Worm (Caenorhabditis elegans) whole organism, L3 larva: ENCODE results near the gene D1025.10.

Experiments used
- R02D3.7 ChIP-seq: fragments of 150-350 bp; optimal IDR thresholded peaks from 2 replicates; lab custom pipeline; 2014; ENCODE audit warnings: missing biosample characterization, missing genetic modification characterization
- ZK546.5 ChIP-seq: sonication (generic microtip); optimal IDR thresholded peaks from 2 replicates; lab custom pipeline; 2017; ENCODE audit warnings: missing biosample characterization, missing genetic modification characterization
- ama-1 ChIP-seq: fragments of 150-350 bp; optimal IDR thresholded peaks from 2 replicates; lab custom pipeline; 2018
- ceh-16 ChIP-seq: sonication (generic microtip); optimal IDR thresholded peaks from 2 replicates; lab custom pipeline; 2017; ENCODE audit warnings: missing biosample characterization, missing genetic modification characterization
- ceh-28 ChIP-seq: fragments of 150-350 bp; optimal IDR thresholded peaks from 2 replicates; lab custom pipeline; 2014; ENCODE audit warnings: missing biosample characterization, missing genetic modification reagents, missing genetic modification characterization
- ceh-82 ChIP-seq: fragments of 150-350 bp; optimal IDR thresholded peaks from 2 replicates; lab custom pipeline; 2014; ENCODE audit warnings: missing biosample characterization, missing genetic modification characterization
- ceh-9 ChIP-seq: sonication (generic microtip); optimal IDR thresholded peaks from 2 replicates; lab custom pipeline; 2018; ENCODE audit warnings: missing biosample characterization, missing genetic modification characterization
- daf-12 ChIP-seq: fragments of 150-350 bp; optimal IDR thresholded peaks from 2 replicates; lab custom pipeline; 2014; ENCODE audit warnings: missing biosample characterization, missing genetic modification reagents, missing genetic modification characterization
- egl-27 ChIP-seq: sonication (generic microtip); optimal IDR thresholded peaks from 4 replicates; lab custom pipeline; 2017; ENCODE audit warnings: missing biosample characterization, missing genetic modification reagents, missing genetic modification characterization
- egl-5 ChIP-seq: fragments of 150-350 bp; optimal IDR thresholded peaks from 2 replicates; lab custom pipeline; 2017; ENCODE audit warnings: missing biosample characterization, missing genetic modification reagents, missing genetic modification characterization, inconsistent platforms
- elt-1 ChIP-seq: fragments of 150-350 bp; optimal IDR thresholded peaks from 2 replicates; lab custom pipeline; 2014; ENCODE audit warnings: missing biosample characterization, missing genetic modification characterization
- elt-2 ChIP-seq: sonication (generic microtip); optimal IDR thresholded peaks from 2 replicates; lab custom pipeline; 2016; ENCODE audit warnings: missing genetic modification reagents, mild to moderate bottlenecking, missing genetic modification characterization, missing compliant biosample characterization
- eor-1 ChIP-seq, 2 experiments: fragments of 150-350 bp; optimal IDR thresholded peaks; 2 replicates each; lab custom pipeline; 2014 to 2018; ENCODE audit warnings: missing biosample characterization in 2 of 2, missing genetic modification characterization in 2 of 2
- fos-1 ChIP-seq: fragments of 150-350 bp; optimal IDR thresholded peaks from 2 replicates; lab custom pipeline; 2014; ENCODE audit warnings: missing biosample characterization, missing genetic modification characterization
- hmg-11 ChIP-seq: sonication (generic microtip); optimal IDR thresholded peaks from 2 replicates; lab custom pipeline; 2016; ENCODE audit warnings: missing genetic modification characterization, missing compliant biosample characterization
- jun-1 ChIP-seq: fragments of 150-350 bp; optimal IDR thresholded peaks from 2 replicates; lab custom pipeline; 2014; ENCODE audit warnings: missing biosample characterization, missing genetic modification reagents, missing genetic modification characterization
- lin-15B ChIP-seq: fragments of 150-350 bp; optimal IDR thresholded peaks from 2 replicates; lab custom pipeline; 2014; ENCODE audit warnings: missing biosample characterization, missing genetic modification characterization
- lin-39 ChIP-seq: fragments of 150-350 bp; optimal IDR thresholded peaks from 2 replicates; lab custom pipeline; 2018; ENCODE audit warnings: missing biosample characterization, missing genetic modification reagents, missing genetic modification characterization
- lsy-12 ChIP-seq: sonication (generic microtip); optimal IDR thresholded peaks from 2 replicates; lab custom pipeline; 2016; ENCODE audit warnings: mild to moderate bottlenecking, missing genetic modification characterization, missing compliant biosample characterization
- mdl-1 ChIP-seq: fragments of 150-350 bp; optimal IDR thresholded peaks from 2 replicates; lab custom pipeline; 2014; ENCODE audit warnings: missing biosample characterization, missing genetic modification characterization
- mml-1 ChIP-seq: fragments of 150-350 bp; sonication (generic microtip); optimal IDR thresholded peaks from 3 replicates; lab custom pipeline; 2014; ENCODE audit warnings: missing biosample characterization, missing genetic modification characterization
- nfya-1 ChIP-seq: sonication (generic microtip); optimal IDR thresholded peaks from 2 replicates; lab custom pipeline; 2017; ENCODE audit warnings: missing genetic modification characterization, mild to moderate bottlenecking, missing compliant biosample characterization, antibody characterized with exemption, moderate library complexity; ENCODE audit not compliant: insufficient read depth
- nhr-12 ChIP-seq: fragments of 150-350 bp; optimal IDR thresholded peaks from 2 replicates; lab custom pipeline; 2014; ENCODE audit warnings: missing biosample characterization, missing genetic modification characterization
- nhr-23 ChIP-seq: fragments of 150-350 bp; optimal IDR thresholded peaks from 2 replicates; lab custom pipeline; 2014; ENCODE audit warnings: missing biosample characterization, missing genetic modification reagents, missing genetic modification characterization
- nhr-237 ChIP-seq: fragments of 150-350 bp; optimal IDR thresholded peaks from 2 replicates; lab custom pipeline; 2014; ENCODE audit warnings: missing biosample characterization, missing genetic modification characterization
- nhr-25 ChIP-seq: sonication (generic microtip); optimal IDR thresholded peaks from 2 replicates; lab custom pipeline; 2017; ENCODE audit warnings: missing biosample characterization, missing genetic modification characterization
- nhr-28 ChIP-seq: fragments of 150-350 bp; optimal IDR thresholded peaks from 2 replicates; lab custom pipeline; 2014; ENCODE audit warnings: missing biosample characterization, missing genetic modification characterization
- nhr-67 ChIP-seq: fragments of 150-350 bp; optimal IDR thresholded peaks from 2 replicates; lab custom pipeline; 2014; ENCODE audit warnings: missing biosample characterization, missing genetic modification characterization
- nhr-76 ChIP-seq: fragments of 150-350 bp; sonication (generic microtip); optimal IDR thresholded peaks from 5 replicates; lab custom pipeline; 2014; ENCODE audit warnings: missing biosample characterization, missing genetic modification characterization
- nhr-77 ChIP-seq: fragments of 150-350 bp; optimal IDR thresholded peaks from 2 replicates; lab custom pipeline; 2014; ENCODE audit warnings: missing biosample characterization, missing genetic modification characterization
- pha-4 ChIP-seq: fragments of 150-350 bp; optimal IDR thresholded peaks from 2 replicates; lab custom pipeline; 2014; ENCODE audit warnings: missing biosample characterization, missing genetic modification reagents, missing genetic modification characterization
- pqm-1 ChIP-seq: fragments of 150-350 bp; optimal IDR thresholded peaks from 2 replicates; lab custom pipeline; 2017; ENCODE audit warnings: missing biosample characterization, missing genetic modification characterization, inconsistent platforms
- sea-2 ChIP-seq: fragments of 150-350 bp; sonication (generic microtip); optimal IDR thresholded peaks from 4 replicates; lab custom pipeline; 2014; ENCODE audit warnings: missing biosample characterization, missing genetic modification reagents, missing genetic modification characterization
- skn-1 ChIP-seq: fragments of 150-350 bp; optimal IDR thresholded peaks from 2 replicates; lab custom pipeline; 2014; ENCODE audit warnings: missing biosample characterization, missing genetic modification characterization
- snpc-4 ChIP-seq: fragments of 150-350 bp; optimal IDR thresholded peaks from 2 replicates; lab custom pipeline; 2014; ENCODE audit warnings: missing biosample characterization, missing genetic modification characterization
- tbx-2 ChIP-seq: sonication (generic microtip); optimal IDR thresholded peaks from 2 replicates; lab custom pipeline; 2016; ENCODE audit warnings: mild to moderate bottlenecking, missing genetic modification characterization, missing compliant biosample characterization
- unc-39 ChIP-seq: sonication (generic microtip); optimal IDR thresholded peaks from 4 replicates; lab custom pipeline; 2017; ENCODE audit warnings: missing biosample characterization, missing genetic modification characterization
- zag-1 ChIP-seq: fragments of 150-350 bp; optimal IDR thresholded peaks from 2 replicates; lab custom pipeline; 2014; ENCODE audit warnings: missing biosample characterization, missing genetic modification characterization
- ztf-11 ChIP-seq: fragments of 150-350 bp; optimal IDR thresholded peaks from 2 replicates; lab custom pipeline; 2014; ENCODE audit warnings: missing biosample characterization, missing genetic modification characterization
- ztf-4 ChIP-seq: fragments of 150-350 bp; optimal IDR thresholded peaks from 2 replicates; lab custom pipeline; 2014; ENCODE audit warnings: missing biosample characterization, missing genetic modification characterization

The D1025.10 gene

DNA sequence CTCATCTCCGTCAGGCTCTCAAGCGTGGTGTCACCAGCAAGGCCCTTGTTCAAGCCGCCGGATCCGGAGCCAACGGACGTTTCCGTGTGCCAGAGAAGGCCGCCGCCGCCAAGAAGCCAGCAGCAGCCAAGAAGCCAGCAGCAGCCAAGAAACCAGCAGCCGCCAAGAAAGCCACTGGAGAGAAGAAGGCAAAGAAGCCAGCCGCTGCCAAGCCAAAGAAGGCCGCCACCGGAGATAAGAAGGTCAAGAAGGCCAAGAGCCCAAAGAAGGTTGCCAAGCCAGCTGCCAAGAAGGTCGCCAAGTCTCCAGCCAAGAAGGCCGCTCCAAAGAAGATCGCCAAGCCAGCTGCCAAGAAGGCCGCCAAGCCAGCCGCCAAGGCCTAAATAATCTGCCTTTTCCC, 26.2 kb upstream of the D1025.10 start:
- no peak for TF ChIP-seq mdl-1 (tag; lab: Kevin White, UChicago)
- TF ChIP-seq jun-1 (tag; lab: Kevin White, UChicago): no peak
- TF ChIP-seq, all 47 proteins: peak for 0

DNA sequence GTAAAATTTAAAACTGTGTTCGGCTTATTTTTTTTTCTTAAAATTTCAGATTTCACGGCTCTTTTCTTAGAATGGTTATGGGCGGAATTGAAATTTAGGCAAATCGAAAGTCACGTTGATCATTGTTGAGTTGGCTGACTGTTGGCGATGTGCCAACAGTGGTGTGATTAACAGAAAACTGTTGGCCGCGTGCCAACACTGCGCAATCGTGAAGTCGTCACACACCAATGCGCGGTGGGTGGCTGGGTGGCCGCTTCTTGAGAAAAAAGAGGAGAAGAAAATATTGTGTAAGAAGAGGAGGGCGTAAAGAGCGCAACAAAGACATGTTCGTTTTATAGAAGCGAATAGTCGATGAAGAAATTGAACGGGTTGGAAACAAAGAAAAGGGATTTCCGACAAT, 25.6 kb upstream of the D1025.10 start:
- TF ChIP-seq nfya-1 (tag; lab: Kevin White, UChicago): peak; percentile 31
- TF ChIP-seq nhr-77: no peak
- no peak for TF ChIP-seq eor-1 (tag; optimal IDR thresholded peaks at IDR 0.05; lab: Kevin White, UChicago)
- TF ChIP-seq nhr-76 (tag; lab: Kevin White, UChicago): no peak
- no peak for TF ChIP-seq ztf-11 (tag; lab: Kevin White, UChicago)
- TF ChIP-seq nhr-23 (tag; lab: Kevin White, UChicago): no peak
- no peak for TF ChIP-seq lin-15B (tag; lab: Kevin White, UChicago)
- no peak for TF ChIP-seq skn-1 (tag; lab: Kevin White, UChicago)
- no peak for TF ChIP-seq nhr-67 (tag; lab: Kevin White, UChicago)
- TF ChIP-seq mml-1: no peak
- TF ChIP-seq lin-39 (tag; lab: Kevin White, UChicago): peak; percentile 7
- no peak for TF ChIP-seq egl-27 (tag; lab: Kevin White, UChicago)
- TF ChIP-seq hmg-11 (tag; lab: Kevin White, UChicago): peak; percentile 41
- TF ChIP-seq unc-39: no peak
- no peak for TF ChIP-seq ceh-82 (tag; lab: Kevin White, UChicago)
- no peak for TF ChIP-seq R02D3.7 (tag; lab: Kevin White, UChicago)
- TF ChIP-seq nhr-12: no peak
- peak; percentile 18 for TF ChIP-seq pha-4 (tag; lab: Kevin White, UChicago)
- no peak for TF ChIP-seq nhr-28 (tag; lab: Kevin White, UChicago)
- TF ChIP-seq ama-1: peak; percentile 63
- TF ChIP-seq zag-1: no peak
- no peak for TF ChIP-seq pqm-1
- peak; percentile 5 for TF ChIP-seq nhr-25 (tag; lab: Kevin White, UChicago)
- TF ChIP-seq ztf-4: no peak
- TF ChIP-seq lsy-12 (tag; lab: Kevin White, UChicago): no peak
- no peak for TF ChIP-seq nhr-237
- TF ChIP-seq elt-2 (tag; lab: Kevin White, UChicago): no peak
- TF ChIP-seq tbx-2: no peak
- no peak for TF ChIP-seq snpc-4
- TF ChIP-seq ZK546.5 (tag; lab: Kevin White, UChicago): no peak
- peak; percentile 39 for TF ChIP-seq elt-1 (tag; lab: Kevin White, UChicago)
- no peak for TF ChIP-seq egl-5 (tag; lab: Kevin White, UChicago)
- TF ChIP-seq ceh-9 (tag; lab: Kevin White, UChicago): no peak
- TF ChIP-seq mdl-1 (tag; lab: Kevin White, UChicago): no peak

DNA sequence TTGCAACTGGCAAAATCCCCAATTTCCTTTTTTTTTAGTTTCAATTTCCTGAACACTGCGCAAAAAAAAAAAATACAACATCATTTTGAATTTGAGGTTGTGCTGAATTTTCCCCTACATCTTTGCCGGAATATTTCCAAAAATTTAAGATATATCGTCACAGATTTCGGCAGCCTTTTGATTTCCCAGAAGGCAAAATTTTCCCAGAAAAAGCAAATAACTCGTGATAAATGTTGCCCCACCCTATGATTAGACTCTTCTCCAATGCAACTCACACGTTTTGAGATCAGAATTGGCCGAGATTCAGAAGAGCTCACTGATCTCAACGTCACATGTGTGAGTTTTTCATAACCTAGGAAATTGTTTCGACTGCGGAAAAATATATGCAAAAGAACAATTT, 24.2 kb upstream of the D1025.10 start:
- TF ChIP-seq elt-2 (tag; lab: Kevin White, UChicago) (no peak), ama-1 (no peak), tbx-2 (no peak), fos-1 (tag; lab: Kevin White, UChicago) (no peak), jun-1 (tag; lab: Kevin White, UChicago) (no peak), pha-4 (tag; lab: Kevin White, UChicago) (no peak), lin-39 (tag; lab: Kevin White, UChicago) (no peak), ZK546.5 (tag; lab: Kevin White, UChicago) (no peak), nhr-77 (no peak), daf-12 (tag; lab: Kevin White, UChicago) (no peak)

DNA sequence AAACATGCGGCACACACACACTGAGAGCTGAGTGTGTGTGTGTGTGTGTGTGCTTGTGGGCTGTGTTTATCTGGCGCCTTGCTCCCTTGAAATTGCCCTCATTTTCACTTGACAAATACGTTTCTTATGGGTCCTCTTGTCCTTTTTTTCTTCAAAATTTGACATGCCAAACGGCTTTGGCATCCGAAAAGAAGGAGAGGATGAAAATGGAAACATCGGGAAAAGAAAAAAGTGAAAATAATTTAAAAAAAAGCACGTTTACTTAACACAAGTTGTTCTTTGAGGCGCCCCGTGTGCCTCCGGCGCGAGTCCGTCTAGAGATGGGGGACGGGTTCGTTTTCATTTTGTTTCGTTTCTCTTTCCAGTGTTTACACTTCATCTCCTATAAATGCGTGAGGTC, 21.6 kb upstream of the D1025.10 start:
- no peak for TF ChIP-seq elt-1 (tag; lab: Kevin White, UChicago)
- TF ChIP-seq elt-2 (tag; lab: Kevin White, UChicago): no peak
- TF ChIP-seq mml-1: no peak
- TF ChIP-seq nfya-1 (tag; lab: Kevin White, UChicago): peak; percentile 9
- no peak for TF ChIP-seq hmg-11 (tag; lab: Kevin White, UChicago)
- no peak for TF ChIP-seq ceh-28
- TF ChIP-seq pha-4 (tag; lab: Kevin White, UChicago): peak; percentile 41
- no peak for TF ChIP-seq ceh-9 (tag; lab: Kevin White, UChicago)
- no peak for TF ChIP-seq ceh-16 (tag; lab: Kevin White, UChicago)
- TF ChIP-seq lin-39 (tag; lab: Kevin White, UChicago): peak; percentile 61
- TF ChIP-seq nhr-12: no peak
- no peak for TF ChIP-seq sea-2 (GFP tag; lab: Kevin White, UChicago)
